Worm (Caenorhabditis elegans) whole organism, midembryonic: Measurements from ENCODE around the gene dhhc-1.

ENCODE experiments used
- flt-1 ChIP-seq: fragments of 200-800 bp; sonication (Bioruptor generic); IDR thresholded peaks from 2 replicates; pipeline ENCODE4 v1.3.6; 2022; ENCODE audit warnings: missing genetic modification characterization, missing compliant biosample characterization
- ztf-29 ChIP-seq: fragments of 200-800 bp; sonication (Bioruptor generic); IDR thresholded peaks from 2 replicates; pipeline ENCODE4 v1.3.6; 2022; ENCODE audit warnings: missing genetic modification reagents, missing genetic modification characterization, missing compliant biosample characterization

DNA sequence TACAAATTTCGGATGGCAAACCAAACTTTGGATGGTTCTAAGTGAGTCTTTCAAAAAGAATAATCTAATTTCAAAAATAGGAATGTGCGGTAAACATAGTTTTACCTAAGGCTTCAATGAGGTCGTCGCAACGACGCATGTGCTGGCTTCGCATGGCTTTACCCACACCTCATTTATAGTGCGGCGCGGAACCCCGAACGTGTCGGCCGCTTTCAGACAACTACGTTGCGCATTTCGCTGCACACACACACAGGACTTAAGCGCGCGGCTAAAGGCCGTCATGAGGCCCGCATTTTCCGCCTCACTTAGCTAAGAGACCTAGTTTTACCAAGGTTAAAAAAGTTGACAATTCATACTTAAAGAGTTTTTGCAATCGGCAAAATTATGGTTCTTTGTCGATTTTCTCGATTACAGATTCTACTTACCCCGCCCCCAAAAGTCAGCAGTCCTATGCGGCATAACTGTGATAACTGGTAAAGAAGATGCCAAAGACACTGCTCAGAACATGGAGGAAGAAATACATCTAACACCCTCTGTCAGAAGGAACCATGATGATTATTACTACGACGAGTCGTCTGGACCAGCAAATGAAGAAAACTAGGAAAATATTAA is 7.3 kb downstream of the dhhc-1 start:
- TF ChIP-seq flt-1: no peak
- no peak for TF ChIP-seq ztf-29 (GFP tag; lab: Robert Waterston, UW)
